Fruit fly (Drosophila melanogaster): Measurements from ENCODE around the gene KrT95D.

KrT95D gene

dm6 chr3R:24014600-24014999 lies 17.0 kb downstream of the KrT95D start:
- TF ChIP-seq N (GFP tag; optimal IDR thresholded peaks at IDR 0.05), result no peak
- TF ChIP-seq lola (GFP tag; optimal IDR thresholded peaks at IDR 0.05), result no peak
- no peak for TF ChIP-seq dl (GFP tag; optimal IDR thresholded peaks at IDR 0.05; ENCODE audit: insufficient read depth in 1 of 2, partially characterized antibody in 2 of 2)
- TF ChIP-seq sage (GFP tag; optimal IDR thresholded peaks at IDR 0.05), result no peak
- no peak for TF ChIP-seq Jra (GFP tag; optimal IDR thresholded peaks at IDR 0.05)
- no peak for TF ChIP-seq dmrt93B (GFP tag; optimal IDR thresholded peaks at IDR 0.05)
- no peak for TF ChIP-seq Hnf4 (GFP tag; optimal IDR thresholded peaks at IDR 0.05)
- no peak for TF ChIP-seq Dfd (GFP tag; optimal IDR thresholded peaks at IDR 0.05)
- TF ChIP-seq dsf (GFP tag; optimal IDR thresholded peaks at IDR 0.05; ENCODE audit: borderline replicate concordance), result no peak
- TF ChIP-seq GATAd (GFP tag; optimal IDR thresholded peaks at IDR 0.05), result no peak
- no peak for TF ChIP-seq ey (GFP tag; optimal IDR thresholded peaks at IDR 0.05)
- no peak for TF ChIP-seq CG32264 (GFP tag; optimal IDR thresholded peaks at IDR 0.05)
- no peak for TF ChIP-seq sv (GFP tag; optimal IDR thresholded peaks at IDR 0.05)
- TF ChIP-seq rgr (GFP tag; optimal IDR thresholded peaks at IDR 0.05), result no peak
- no peak for TF ChIP-seq Myc (optimal IDR thresholded peaks at IDR 0.05)
- no peak for TF ChIP-seq Hr78 (GFP tag; optimal IDR thresholded peaks at IDR 0.05)
- TF ChIP-seq CrebA (GFP tag; optimal IDR thresholded peaks at IDR 0.05; ENCODE audit: borderline replicate concordance), result no peak
- no peak for TF ChIP-seq Abd-B (GFP tag; optimal IDR thresholded peaks at IDR 0.05)
- TF ChIP-seq usp (GFP tag; optimal IDR thresholded peaks at IDR 0.05), result no peak

- TF ChIP-seq N (GFP tag; optimal IDR thresholded peaks at IDR 0.05), result no peak
- TF ChIP-seq h (GFP tag; optimal IDR thresholded peaks at IDR 0.05), result no peak
- no peak for TF ChIP-seq sage (GFP tag; optimal IDR thresholded peaks at IDR 0.05)
- TF ChIP-seq Myc (optimal IDR thresholded peaks at IDR 0.05), result no peak
- TF ChIP-seq jim (GFP tag; optimal IDR thresholded peaks at IDR 0.05), result no peak
- TF ChIP-seq pan (optimal IDR thresholded peaks at IDR 0.05), result no peak
- TF ChIP-seq tai (GFP tag; optimal IDR thresholded peaks at IDR 0.05), result no peak
- no peak for TF ChIP-seq br (GFP tag; optimal IDR thresholded peaks at IDR 0.05)
- TF ChIP-seq Jra (GFP tag; optimal IDR thresholded peaks at IDR 0.05), result no peak
- TF ChIP-seq CG32264 (GFP tag; optimal IDR thresholded peaks at IDR 0.05), result no peak
- TF ChIP-seq dsf (GFP tag; optimal IDR thresholded peaks at IDR 0.05; ENCODE audit: borderline replicate concordance), result no peak
- TF ChIP-seq OdsH (GFP tag; optimal IDR thresholded peaks at IDR 0.05), result no peak
- TF ChIP-seq Rel (GFP tag; optimal IDR thresholded peaks at IDR 0.05), result no peak
- TF ChIP-seq Rel (tag; optimal IDR thresholded peaks at IDR 0.05), result no peak
- no peak for TF ChIP-seq Abd-B (GFP tag; optimal IDR thresholded peaks at IDR 0.05)
- no peak for TF ChIP-seq psq (GFP tag; optimal IDR thresholded peaks at IDR 0.05)
- TF ChIP-seq usp (GFP tag; optimal IDR thresholded peaks at IDR 0.05), result no peak
- TF ChIP-seq CG9705 (GFP tag; optimal IDR thresholded peaks at IDR 0.05), result no peak
- TF ChIP-seq ey (GFP tag; optimal IDR thresholded peaks at IDR 0.05), result no peak
- TF ChIP-seq woc (GFP tag; optimal IDR thresholded peaks at IDR 0.05), result no peak
These were observed 19.5 kb downstream of the KrT95D start for dm6 chr3R:24012038-24012693.

- peak; percentile 32 for TF ChIP-seq rgr (GFP tag; optimal IDR thresholded peaks at IDR 0.05)
- TF ChIP-seq Vsx2 (GFP tag; optimal IDR thresholded peaks at IDR 0.05; ENCODE audit: partially characterized antibody), result no peak
- TF ChIP-seq HLH106 (tag; optimal IDR thresholded peaks at IDR 0.05), result peak; percentile 33
- TF ChIP-seq Sp1 (GFP tag; optimal IDR thresholded peaks at IDR 0.05), result peak; percentile 16
- peak; percentile 27 for TF ChIP-seq OdsH (GFP tag; optimal IDR thresholded peaks at IDR 0.05)
- peak in 1 of 2 experiments; percentile 37 for TF ChIP-seq foxo (GFP tag; optimal IDR thresholded peaks at IDR 0.05)
- TF ChIP-seq psq (GFP tag; optimal IDR thresholded peaks at IDR 0.05), result peak; percentile 2
- no peak for TF ChIP-seq dl (GFP tag; optimal IDR thresholded peaks at IDR 0.05; ENCODE audit: insufficient read depth in 1 of 2, partially characterized antibody in 2 of 2)
- no peak for TF ChIP-seq Mio (GFP tag; optimal IDR thresholded peaks at IDR 0.05)
- no peak for TF ChIP-seq Abd-B (GFP tag; optimal IDR thresholded peaks at IDR 0.05)
- TF ChIP-seq Dfd (GFP tag; optimal IDR thresholded peaks at IDR 0.05), result no peak
- TF ChIP-seq fru (GFP tag; optimal IDR thresholded peaks at IDR 0.05), result peak; percentile 21
- no peak for TF ChIP-seq Hr83 (GFP tag; optimal IDR thresholded peaks at IDR 0.05; ENCODE audit: poor library complexity, severe bottlenecking)
- TF ChIP-seq br (GFP tag; optimal IDR thresholded peaks at IDR 0.05), result peak; percentile 5
- peak; percentile 49 for TF ChIP-seq h (GFP tag; optimal IDR thresholded peaks at IDR 0.05)
These were observed 20.9 kb downstream of the KrT95D start for dm6 chr3R:24010637-24011214.

Data from whole organism, wandering third instar larva.